Worm (Caenorhabditis elegans) whole organism, mixed stage, embryonic: ENCODE measurements around the gene grsp-1.

Source experiments
- M03D4.4 ChIP-seq: sonication (generic microtip); optimal IDR thresholded peaks from 2 replicates; lab custom pipeline; 2017; ENCODE audit warnings: mild to moderate bottlenecking, missing genetic modification characterization, missing compliant biosample characterization
- ces-1 ChIP-seq: fragments of 150-350 bp; optimal IDR thresholded peaks from 2 replicates; lab custom pipeline; 2014; ENCODE audit warnings: missing biosample characterization, missing genetic modification reagents, missing genetic modification characterization
- elt-1 ChIP-seq: sonication (generic microtip); optimal IDR thresholded peaks from 2 replicates; lab custom pipeline; 2017; ENCODE audit warnings: missing genetic modification characterization, mild to moderate bottlenecking, missing compliant biosample characterization, antibody characterized with exemption, moderate library complexity, borderline replicate concordance; ENCODE audit not compliant: insufficient read depth
- elt-3 ChIP-seq: fragments of 150-350 bp; optimal IDR thresholded peaks from 2 replicates; lab custom pipeline; 2014; ENCODE audit warnings: missing biosample characterization, missing genetic modification characterization
- lin-13 ChIP-seq: fragments of 150-350 bp; optimal IDR thresholded peaks from 2 replicates; lab custom pipeline; 2014; ENCODE audit warnings: missing biosample characterization, missing genetic modification characterization
- mab-5 ChIP-seq: fragments of 150-350 bp; optimal IDR thresholded peaks from 2 replicates; lab custom pipeline; 2014; ENCODE audit warnings: missing biosample characterization, missing genetic modification characterization
- mep-1 ChIP-seq: fragments of 150-350 bp; optimal IDR thresholded peaks from 2 replicates; lab custom pipeline; 2017; ENCODE audit warnings: missing biosample characterization, missing genetic modification reagents, missing genetic modification characterization, inconsistent platforms
- nhr-237 ChIP-seq: fragments of 150-350 bp; optimal IDR thresholded peaks from 2 replicates; lab custom pipeline; 2014; ENCODE audit warnings: missing biosample characterization, missing genetic modification characterization
- nhr-28 ChIP-seq: fragments of 150-350 bp; optimal IDR thresholded peaks from 2 replicates; lab custom pipeline; 2014; ENCODE audit warnings: missing biosample characterization, missing genetic modification characterization
- pha-4 ChIP-seq: fragments of 150-350 bp; optimal IDR thresholded peaks from 2 replicates; lab custom pipeline; 2018; ENCODE audit warnings: missing biosample characterization, missing genetic modification reagents, missing genetic modification characterization
- snpc-4 ChIP-seq: fragments of 150-350 bp; optimal IDR thresholded peaks from 2 replicates; lab custom pipeline; 2014; ENCODE audit warnings: missing biosample characterization, missing genetic modification characterization
- unc-120 ChIP-seq: sonication (generic microtip); optimal IDR thresholded peaks from 2 replicates; lab custom pipeline; 2017; ENCODE audit warnings: missing genetic modification characterization, missing compliant biosample characterization; ENCODE audit not compliant: poor library complexity, severe bottlenecking
- unc-39 ChIP-seq: fragments of 150-350 bp; optimal IDR thresholded peaks from 2 replicates; lab custom pipeline; 2014; ENCODE audit warnings: missing biosample characterization, missing genetic modification characterization
- unc-62 ChIP-seq: fragments of 150-350 bp; optimal IDR thresholded peaks from 2 replicates; lab custom pipeline; 2014; ENCODE audit warnings: missing biosample characterization, missing genetic modification reagents, missing genetic modification characterization

DNA sequence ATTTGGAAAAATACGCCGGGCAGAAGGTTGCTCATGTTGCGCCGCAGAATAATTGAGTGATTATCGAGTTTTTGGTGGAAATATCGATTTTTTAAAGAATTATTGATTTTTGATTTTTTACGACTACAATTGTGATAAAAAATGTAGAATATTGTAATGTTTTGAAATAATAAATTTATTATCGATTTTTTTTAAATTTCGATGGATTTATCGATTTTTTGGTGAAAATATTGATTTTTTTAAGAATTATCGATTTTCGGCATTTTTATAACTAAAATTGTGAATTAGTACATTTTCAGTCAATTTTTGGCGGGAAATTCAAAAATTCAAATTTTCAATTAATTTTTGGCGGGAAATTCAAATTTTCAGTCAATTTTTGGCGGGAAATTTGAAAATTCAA lies 21.3 kb downstream of the grsp-1 start:
- TF ChIP-seq unc-39 (no peak), snpc-4 (tag; lab: Kevin White, UChicago) (no peak), nhr-237 (no peak), nhr-28 (tag; lab: Kevin White, UChicago) (no peak), mep-1 (no peak), ces-1 (GFP tag; lab: Kevin White, UChicago) (no peak), elt-3 (no peak), pha-4 (tag; lab: Kevin White, UChicago) (no peak), M03D4.4 (no peak), mab-5 (no peak), lin-13 (tag; lab: Kevin White, UChicago) (no peak), unc-62 (no peak), unc-120 (no peak), elt-1 (no peak)
